Fruit fly (Drosophila melanogaster): ENCODE measurements around the gene Tie.

The Tie gene

dm6 chr3L:4521809-4522208 is 10.1 kb downstream of the Tie start (continued):
- TF ChIP-seq Lhr (GFP tag; optimal IDR thresholded peaks at IDR 0.05) (no peak), CG8290 (GFP tag; optimal IDR thresholded peaks at IDR 0.05) (no peak), CG8290 (tag; optimal IDR thresholded peaks at IDR 0.05) (peak in 1 of 2 experiments; percentile 76), CG2678 (tag; optimal IDR thresholded peaks at IDR 0.05) (peak; percentile 62), CG13296 (GFP tag; optimal IDR thresholded peaks at IDR 0.05) (peak; percentile 38), pan (optimal IDR thresholded peaks at IDR 0.05) (no peak), pan (GFP tag; optimal IDR thresholded peaks at IDR 0.05 in 1 of 2, IDR thresholded peaks at IDR 0.05 in 1 of 2) (peak in 1 of 2 experiments; percentile 25), grn (GFP tag; optimal IDR thresholded peaks at IDR 0.05) (peak; percentile 13), sug (tag; optimal IDR thresholded peaks at IDR 0.05) (no peak), slbo (GFP tag; IDR thresholded peaks at IDR 0.05) (no peak), amos (GFP tag; IDR thresholded peaks at IDR 0.05; ENCODE audit: partially characterized antibody) (no peak), Gug (GFP tag; IDR thresholded peaks at IDR 0.05) (no peak), hkb (optimal IDR thresholded peaks at IDR 0.05) (no peak), hkb (GFP tag; IDR thresholded peaks at IDR 0.05) (peak; percentile 76), Vsx1 (GFP tag; optimal IDR thresholded peaks at IDR 0.05) (peak; percentile 15), gem (tag; optimal IDR thresholded peaks at IDR 0.05) (peak; percentile 29), usp (GFP tag; optimal IDR thresholded peaks at IDR 0.05) (no peak), Awh (GFP tag; IDR thresholded peaks at IDR 0.05) (peak; percentile 29; the same call in 1 of the 2 replicates), CG12104 (GFP tag; optimal IDR thresholded peaks at IDR 0.05) (peak; percentile 5), Sox100B (GFP tag; optimal IDR thresholded peaks at IDR 0.05) (peak; percentile 30), tup (GFP tag; optimal IDR thresholded peaks at IDR 0.05) (peak; percentile 26), CG9932 (GFP tag; IDR thresholded peaks at IDR 0.05) (no peak), CG12219 (GFP tag; optimal IDR thresholded peaks at IDR 0.05) (peak; percentile 36), CG17568 (GFP tag; optimal IDR thresholded peaks at IDR 0.05) (peak; percentile 63), CG9609 (GFP tag; optimal IDR thresholded peaks at IDR 0.05) (no peak), CG3281 (GFP tag; optimal IDR thresholded peaks at IDR 0.05) (peak; percentile 64), Atf6 (GFP tag; IDR thresholded peaks at IDR 0.05) (peak; percentile 77), CG3847 (GFP tag; IDR thresholded peaks at IDR 0.05) (0 out of 2 replicates have a peak, but pooled peaks have one; percentile 13), Dbx (GFP tag; IDR thresholded peaks at IDR 0.05) (peak; percentile 67), unpg (GFP tag; optimal IDR thresholded peaks at IDR 0.05) (peak; percentile 21), seq (GFP tag; IDR thresholded peaks at IDR 0.05) (0 out of 2 replicates have a peak, but pooled peaks have one; percentile 26), chn (GFP tag; optimal IDR thresholded peaks at IDR 0.05) (no peak), grau (tag; optimal IDR thresholded peaks at IDR 0.05) (peak; percentile 19), da (GFP tag; optimal IDR thresholded peaks at IDR 0.05) (no peak), repo (GFP tag; optimal IDR thresholded peaks at IDR 0.05) (no peak), Fer1 (GFP tag; optimal IDR thresholded peaks at IDR 0.05) (peak; percentile 61), Rfx (GFP tag; IDR thresholded peaks at IDR 0.05) (peak; percentile 74), CG4328 (GFP tag; optimal IDR thresholded peaks at IDR 0.05) (peak; percentile 14), tio (GFP tag; optimal IDR thresholded peaks at IDR 0.05) (no peak), MTF-1 (GFP tag; optimal IDR thresholded peaks at IDR 0.05; ENCODE audit: borderline replicate concordance) (peak; percentile 55), fd64A (GFP tag; optimal IDR thresholded peaks at IDR 0.05) (peak; percentile 25), CG15011 (GFP tag; optimal IDR thresholded peaks at IDR 0.05) (peak; percentile 31), CG18764 (GFP tag; optimal IDR thresholded peaks at IDR 0.05) (peak; percentile 20), scrt (GFP tag; optimal IDR thresholded peaks at IDR 0.05) (peak; percentile 36), CG33213 (GFP tag; optimal IDR thresholded peaks at IDR 0.05) (peak; percentile 31), Sox102F (GFP tag; optimal IDR thresholded peaks at IDR 0.05) (peak; percentile 2), CG1603 (tag; optimal IDR thresholded peaks at IDR 0.05) (peak; percentile 20), psq (GFP tag; optimal IDR thresholded peaks at IDR 0.05) (no peak), sob (GFP tag; IDR thresholded peaks at IDR 0.05) (peak; percentile 72), Meics (GFP tag; optimal IDR thresholded peaks at IDR 0.05) (peak; percentile 71), Blimp-1 (GFP tag; optimal IDR thresholded peaks at IDR 0.05) (peak; percentile 10), CG6813 (GFP tag; optimal IDR thresholded peaks at IDR 0.05) (peak; percentile 62)

Measured in whole organism, embryonic.